Worm (Caenorhabditis elegans) whole organism, L4 larva: ENCODE results near the gene T26A5.2.

Experiments used
- D1046.2 ChIP-seq: fragments of 200-800 bp; sonication (Bioruptor generic); IDR thresholded peaks from 2 replicates; pipeline ENCODE4 v1.3.6; 2022; ENCODE audit warnings: missing genetic modification characterization, missing compliant biosample characterization
- F10B5.3 ChIP-seq: sonication (generic microtip); optimal IDR thresholded peaks from 2 replicates; lab custom pipeline; 2016; ENCODE audit warnings: mild to moderate bottlenecking, missing genetic modification characterization, missing compliant biosample characterization
- F44E2.7 ChIP-seq: fragments of 200-800 bp; sonication (Bioruptor generic); IDR thresholded peaks from 2 replicates; pipeline ENCODE4 v2.1.2; 2022; ENCODE audit warnings: missing genetic modification characterization, missing compliant biosample characterization
- T20F7.1 ChIP-seq: fragments of 200-800 bp; sonication (Bioruptor generic); optimal IDR thresholded peaks from 2 replicates; lab custom pipeline; 2018; ENCODE audit warnings: mild to moderate bottlenecking, missing genetic modification characterization, missing compliant biosample characterization
- Y105C5A.15 ChIP-seq: fragments of 200-800 bp; sonication (Bioruptor generic); IDR thresholded peaks from 2 replicates; pipeline ENCODE4 v1.3.6; 2022; ENCODE audit warnings: missing genetic modification characterization, missing compliant biosample characterization
- Y48G9A.11 ChIP-seq: fragments of 200-800 bp; sonication (Bioruptor generic); IDR thresholded peaks from 2 replicates; pipeline ENCODE4 v1.3.6; 2022; ENCODE audit warnings: missing genetic modification reagents, missing genetic modification characterization, missing compliant biosample characterization
- Y5F2A.4 ChIP-seq: fragments of 200-800 bp; sonication (Bioruptor generic); optimal IDR thresholded peaks from 2 replicates; lab custom pipeline; 2018; ENCODE audit warnings: mild to moderate bottlenecking, missing genetic modification characterization, missing compliant biosample characterization
- aha-1 ChIP-seq: fragments of 150-350 bp; peaks from one replicate; lab custom pipeline; 2014; ENCODE audit warnings: missing biosample characterization, missing genetic modification characterization
- cey-2 ChIP-seq: sonication (generic microtip); optimal IDR thresholded peaks from 3 replicates; lab custom pipeline; 2017; ENCODE audit warnings: missing genetic modification characterization, mild to moderate bottlenecking, missing compliant biosample characterization, antibody characterized with exemption, borderline replicate concordance; ENCODE audit not compliant: insufficient read depth
- daf-12 ChIP-seq: fragments of 150-350 bp; optimal IDR thresholded peaks from 2 replicates; lab custom pipeline; 2014; ENCODE audit warnings: missing biosample characterization, missing genetic modification reagents, missing genetic modification characterization
- daf-19 ChIP-seq: fragments of 200-800 bp; sonication (Bioruptor generic); conservative IDR thresholded peaks from 2 replicates; pipeline ENCODE4 v1.3.6; 2022; ENCODE audit warnings: missing genetic modification characterization, missing compliant biosample characterization
- dmd-6 ChIP-seq: fragments of 200-800 bp; sonication (Bioruptor generic); IDR thresholded peaks from 2 replicates; pipeline ENCODE4 v1.3.6; 2022; ENCODE audit warnings: missing genetic modification reagents, missing genetic modification characterization, missing compliant biosample characterization
- dmd-8 ChIP-seq: fragments of 200-800 bp; sonication (Bioruptor generic); IDR thresholded peaks from 2 replicates; pipeline ENCODE4 v1.3.6; 2022; ENCODE audit warnings: missing genetic modification characterization, missing compliant biosample characterization
- dmd-9 ChIP-seq: fragments of 200-800 bp; sonication (Bioruptor generic); IDR thresholded peaks from 2 replicates; pipeline ENCODE4 v1.3.6; 2022; ENCODE audit warnings: missing genetic modification reagents, missing genetic modification characterization, missing compliant biosample characterization
- dve-1 ChIP-seq: sonication (generic microtip); optimal IDR thresholded peaks from 2 replicates; lab custom pipeline; 2017; ENCODE audit warnings: antibody characterized with exemption, mild to moderate bottlenecking, missing genetic modification characterization, missing compliant biosample characterization; ENCODE audit not compliant: insufficient read depth
- fos-1 ChIP-seq: fragments of 150-350 bp; optimal IDR thresholded peaks from 2 replicates; lab custom pipeline; 2014; ENCODE audit warnings: missing biosample characterization, missing genetic modification characterization
- hlh-30 ChIP-seq: sonication (generic microtip); optimal IDR thresholded peaks from 2 replicates; lab custom pipeline; 2017; ENCODE audit warnings: antibody characterized with exemption, mild to moderate bottlenecking, missing genetic modification characterization, missing compliant biosample characterization; ENCODE audit not compliant: insufficient read depth
- hmg-1.1 ChIP-seq: fragments of 200-800 bp; sonication (Bioruptor generic); IDR thresholded peaks from 2 replicates; pipeline ENCODE4 v1.3.6; 2022; ENCODE audit warnings: missing genetic modification reagents, missing genetic modification characterization, missing compliant biosample characterization
- jun-1 ChIP-seq: fragments of 150-350 bp; optimal IDR thresholded peaks from 2 replicates; lab custom pipeline; 2014; ENCODE audit warnings: missing biosample characterization, missing genetic modification reagents, missing genetic modification characterization
- lim-7 ChIP-seq: fragments of 200-800 bp; sonication (Bioruptor generic); IDR thresholded peaks from 2 replicates; pipeline ENCODE4 v1.3.6; 2022; ENCODE audit warnings: missing genetic modification characterization, missing compliant biosample characterization
- lin-1 ChIP-seq: fragments of 200-800 bp; sonication (Bioruptor generic); IDR thresholded peaks from 2 replicates; pipeline ENCODE4 v1.3.6; 2022; ENCODE audit warnings: missing genetic modification reagents, missing genetic modification characterization, missing compliant biosample characterization
- lin-13 ChIP-seq: fragments of 150-350 bp; optimal IDR thresholded peaks from 2 replicates; lab custom pipeline; 2014; ENCODE audit warnings: missing biosample characterization, missing genetic modification reagents, missing genetic modification characterization
- lin-15B ChIP-seq: fragments of 150-350 bp; sonication (generic microtip); optimal IDR thresholded peaks from 3 replicates; lab custom pipeline; 2014; ENCODE audit warnings: missing biosample characterization, missing genetic modification characterization
- lin-29 ChIP-seq: fragments of 200-800 bp; sonication (Bioruptor generic); IDR thresholded peaks from 2 replicates; pipeline ENCODE4 v1.3.6; 2022; ENCODE audit warnings: missing genetic modification reagents, missing genetic modification characterization, missing compliant biosample characterization
- lin-39 ChIP-seq: fragments of 150-350 bp; optimal IDR thresholded peaks from 2 replicates; lab custom pipeline; 2014; ENCODE audit warnings: missing biosample characterization, missing genetic modification reagents, missing genetic modification characterization
- lsy-2 ChIP-seq, 2 experiments: fragments of 150-350 bp in 1 of 2; sonication (generic microtip) in 1 of 2; optimal IDR thresholded peaks; 2 replicates each; lab custom pipeline; 2014 to 2017; ENCODE audit warnings: missing biosample characterization in 2 of 2, missing genetic modification characterization in 2 of 2
- mdt-29 ChIP-seq: fragments of 200-800 bp; sonication (Bioruptor generic); IDR thresholded peaks from 2 replicates; pipeline ENCODE4 v1.3.6; 2022; ENCODE audit warnings: missing genetic modification reagents, missing genetic modification characterization, missing compliant biosample characterization
- nhr-10 ChIP-seq: fragments of 150-350 bp; optimal IDR thresholded peaks from 2 replicates; lab custom pipeline; 2014; ENCODE audit warnings: missing biosample characterization, missing genetic modification characterization
- nhr-11 ChIP-seq: fragments of 150-350 bp; optimal IDR thresholded peaks from 2 replicates; lab custom pipeline; 2014; ENCODE audit warnings: missing biosample characterization, missing genetic modification characterization
- nhr-25 ChIP-seq: sonication (generic microtip); optimal IDR thresholded peaks from 2 replicates; lab custom pipeline; 2017; ENCODE audit warnings: missing genetic modification characterization, mild to moderate bottlenecking, missing compliant biosample characterization, antibody characterized with exemption, moderate library complexity, borderline replicate concordance; ENCODE audit not compliant: insufficient read depth
- pqm-1 ChIP-seq: sonication (generic microtip); optimal IDR thresholded peaks from 2 replicates; lab custom pipeline; 2017; ENCODE audit warnings: missing biosample characterization, missing genetic modification characterization
- sdz-12 ChIP-seq: fragments of 200-800 bp; sonication (Bioruptor generic); optimal IDR thresholded peaks from 2 replicates; lab custom pipeline; 2018; ENCODE audit warnings: mild to moderate bottlenecking, missing genetic modification characterization, missing compliant biosample characterization
- snpc-4 ChIP-seq: fragments of 150-350 bp; optimal IDR thresholded peaks from 2 replicates; lab custom pipeline; 2014; ENCODE audit warnings: missing biosample characterization, missing genetic modification characterization
- spr-1 ChIP-seq: sonication (generic microtip); optimal IDR thresholded peaks from 2 replicates; lab custom pipeline; 2016; ENCODE audit warnings: mild to moderate bottlenecking, missing genetic modification characterization, missing compliant biosample characterization
- tag-97 ChIP-seq: fragments of 200-800 bp; sonication (Bioruptor generic); IDR thresholded peaks from 2 replicates; pipeline ENCODE4 v1.3.6; 2022; ENCODE audit warnings: missing genetic modification characterization, missing compliant biosample characterization
- unc-39 ChIP-seq: sonication (generic microtip); optimal IDR thresholded peaks from 2 replicates; lab custom pipeline; 2017; ENCODE audit warnings: missing biosample characterization, missing genetic modification characterization
- unc-62 ChIP-seq, 3 experiments: fragments of 150-350 bp in 1 of 3; sonication (generic microtip); optimal IDR thresholded peaks in 2 of 3; peaks in 1 of 3; 1 replicate in 1 of 3; 2 replicates in 2 of 3; lab custom pipeline; 2014 to 2017; ENCODE audit warnings: missing biosample characterization in 3 of 3, missing genetic modification characterization in 3 of 3, missing genetic modification reagents in 3 of 3, missing genotype in 1 of 3
- vab-7 ChIP-seq: fragments of 200-800 bp; sonication (Bioruptor generic); IDR thresholded peaks from 2 replicates; pipeline ENCODE4 v1.3.6; 2022; ENCODE audit warnings: missing genetic modification reagents, missing genetic modification characterization, missing compliant biosample characterization
- zfp-3 ChIP-seq: fragments of 200-800 bp; sonication (Bioruptor generic); conservative IDR thresholded peaks from 2 replicates; pipeline ENCODE4 v1.3.6; 2022; ENCODE audit warnings: missing genetic modification reagents, missing genetic modification characterization, missing compliant biosample characterization

Gene T26A5.2

DNA sequence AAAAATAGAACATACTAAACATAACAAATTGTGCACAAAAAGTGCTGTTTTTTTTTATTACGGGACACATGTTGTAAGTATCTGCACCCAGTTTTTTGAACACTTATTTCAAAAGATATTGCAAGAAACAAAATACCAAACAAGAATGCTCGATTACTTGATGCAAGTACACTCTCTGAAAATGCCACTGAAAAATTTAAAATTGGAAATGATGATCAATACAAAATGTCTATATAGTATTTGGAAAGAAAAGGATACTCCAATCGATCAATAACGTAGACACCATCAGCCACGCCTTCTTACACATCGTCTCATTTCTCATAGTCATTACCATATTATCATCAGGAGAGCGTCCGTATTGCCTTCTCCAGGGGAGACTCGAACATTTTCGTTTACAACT, 31.1 kb downstream of the T26A5.2 start, which contains the start of gene sdz-15:
TSS of gene sdz-15 (plus strand) at position 301 of the 400 bp plus-strand sequence.
- no peak for TF ChIP-seq dve-1 (tag; lab: Kevin White, UChicago)
- no peak for TF ChIP-seq lin-29 (GFP tag; lab: Robert Waterston, UW)
- no peak for TF ChIP-seq lin-1
- TF ChIP-seq lin-39: no peak
- no peak for TF ChIP-seq hmg-1.1 (GFP tag; lab: Robert Waterston, UW)
- TF ChIP-seq mdt-29: no peak
- TF ChIP-seq dmd-6 (GFP tag; lab: Robert Waterston, UW): no peak
- TF ChIP-seq snpc-4: no peak
- no peak for TF ChIP-seq nhr-10 (tag; lab: Kevin White, UChicago)
- no peak for TF ChIP-seq dmd-9 (GFP tag; lab: Robert Waterston, UW)
- TF ChIP-seq lim-7 (GFP tag; lab: Robert Waterston, UW): no peak
- no peak for TF ChIP-seq sdz-12 (GFP tag; lab: Kevin White, UChicago)
- TF ChIP-seq nhr-25 (tag; lab: Kevin White, UChicago): no peak
- no peak for TF ChIP-seq daf-19 (GFP tag; lab: Robert Waterston, UW)
- no peak for TF ChIP-seq vab-7 (GFP tag; lab: Robert Waterston, UW)

DNA sequence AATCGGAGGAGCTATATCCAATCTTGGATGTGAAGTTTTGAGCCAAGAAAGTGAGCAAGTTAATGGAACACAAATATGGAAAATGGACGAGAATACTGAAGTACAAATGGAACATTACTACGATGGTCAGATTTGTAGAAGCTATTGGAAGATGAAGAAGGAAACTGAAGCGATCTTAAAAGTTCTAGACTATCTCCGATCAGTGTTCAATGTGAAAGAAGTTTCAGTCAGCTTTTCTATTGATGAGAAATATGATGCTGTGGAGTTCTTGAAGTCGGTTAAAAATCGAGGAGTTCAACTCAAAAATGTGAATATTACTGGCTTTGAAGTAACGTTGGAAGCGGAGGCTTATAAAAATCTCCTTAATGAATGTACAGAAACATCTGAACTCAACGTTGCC, 32.0 kb downstream of the T26A5.2 start:
- TF ChIP-seq zfp-3 (GFP tag; lab: Robert Waterston, UW): no peak
- no peak for TF ChIP-seq daf-12
- no peak for TF ChIP-seq unc-39 (tag; lab: Kevin White, UChicago)
- no peak for TF ChIP-seq lin-13
- peak in 1 of 2 experiments; percentile 92 for TF ChIP-seq unc-62 (GFP tag; optimal IDR thresholded peaks at IDR 0.05 in 1 of 2; lab: Kevin White, UChicago)
- TF ChIP-seq unc-62 (tag; optimal IDR thresholded peaks at IDR 0.05; lab: Kevin White, UChicago): no peak
- TF ChIP-seq jun-1 (tag; lab: Kevin White, UChicago): no peak
- no peak for TF ChIP-seq Y48G9A.11 (GFP tag; lab: Robert Waterston, UW)

DNA sequence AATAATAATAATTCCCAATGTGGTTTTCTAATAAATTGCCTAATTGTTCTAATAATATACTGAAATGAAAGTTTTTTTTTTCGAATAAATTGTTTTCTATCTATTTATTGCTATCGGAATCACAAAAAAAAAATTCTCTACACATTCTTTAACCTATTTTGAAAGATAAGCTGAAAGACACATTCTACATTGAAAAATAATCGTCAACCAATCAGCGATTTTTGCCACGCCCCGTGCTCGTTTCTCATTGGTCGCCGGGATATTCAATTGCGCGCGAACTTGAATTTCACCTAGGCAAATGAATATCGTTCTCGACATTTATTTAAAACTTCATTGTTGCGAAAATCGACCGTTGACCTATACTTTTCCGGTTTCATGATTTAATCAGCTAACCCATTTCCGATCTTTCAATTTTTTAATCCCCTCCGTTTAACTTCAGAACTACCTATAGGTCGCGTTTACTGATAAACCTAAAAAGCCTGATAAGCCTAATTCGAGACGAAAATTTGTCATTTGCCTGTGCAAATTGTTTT, 33.0 kb downstream of the T26A5.2 start, which contains the start of gene F23F12.3:
TSS of gene F23F12.3 (plus strand) at position 483 of the 533 bp plus-strand sequence.
- TF ChIP-seq lsy-2 (tag; optimal IDR thresholded peaks at IDR 0.05; lab: Kevin White, UChicago) (no peak), T20F7.1 (GFP tag; lab: Kevin White, UChicago) (no peak), daf-12 (no peak), Y5F2A.4 (GFP tag; lab: Kevin White, UChicago) (no peak), F44E2.7 (GFP tag; lab: Robert Waterston, UW) (no peak), lin-15B (tag; lab: Kevin White, UChicago) (no peak), jun-1 (tag; lab: Kevin White, UChicago) (no peak), D1046.2 (GFP tag; lab: Robert Waterston, UW) (no peak), pqm-1 (tag; lab: Kevin White, UChicago) (peak; percentile 29), Y48G9A.11 (GFP tag; lab: Robert Waterston, UW) (no peak), dmd-8 (GFP tag; lab: Robert Waterston, UW) (no peak), lin-39 (no peak), daf-19 (GFP tag; lab: Robert Waterston, UW) (no peak), hmg-1.1 (GFP tag; lab: Robert Waterston, UW) (no peak), fos-1 (no peak), tag-97 (no peak), dmd-6 (GFP tag; lab: Robert Waterston, UW) (peak; percentile 21; the same call in 1 of the 2 replicates), spr-1 (tag; lab: Kevin White, UChicago) (no peak), nhr-11 (tag; lab: Kevin White, UChicago) (no peak), aha-1 (peak; percentile 74), cey-2 (tag; lab: Kevin White, UChicago) (no peak), F10B5.3 (tag; lab: Kevin White, UChicago) (no peak), Y105C5A.15 (GFP tag; lab: Robert Waterston, UW) (no peak), hlh-30 (tag; lab: Kevin White, UChicago) (no peak)
